Worm (Caenorhabditis elegans) whole organism, L4 larva: Measurements from ENCODE around the gene dot-1.2.

ENCODE experiments used
- Y105C5A.15 ChIP-seq: fragments of 200-800 bp; sonication (Bioruptor generic); IDR thresholded peaks from 2 replicates; pipeline ENCODE4 v1.3.6; 2022; ENCODE audit warnings: missing genetic modification characterization, missing compliant biosample characterization
- ama-1 ChIP-seq: fragments of 150-350 bp; optimal IDR thresholded peaks from 2 replicates; lab custom pipeline; 2014; ENCODE audit warnings: inconsistent platforms, mixed read lengths
- fkh-10 ChIP-seq: fragments of 150-350 bp; optimal IDR thresholded peaks from 2 replicates; lab custom pipeline; 2014; ENCODE audit warnings: missing biosample characterization, missing genetic modification reagents, missing genetic modification characterization
- lin-15B ChIP-seq: fragments of 150-350 bp; sonication (generic microtip); optimal IDR thresholded peaks from 3 replicates; lab custom pipeline; 2014; ENCODE audit warnings: missing biosample characterization, missing genetic modification characterization
- nhr-11 ChIP-seq: fragments of 150-350 bp; optimal IDR thresholded peaks from 2 replicates; lab custom pipeline; 2014; ENCODE audit warnings: missing biosample characterization, missing genetic modification characterization
- nhr-76 ChIP-seq: fragments of 150-350 bp; optimal IDR thresholded peaks from 2 replicates; lab custom pipeline; 2014; ENCODE audit warnings: missing biosample characterization, missing genetic modification characterization
- skn-1 ChIP-seq: fragments of 150-350 bp; optimal IDR thresholded peaks from 2 replicates; lab custom pipeline; 2014; ENCODE audit warnings: missing biosample characterization, missing genetic modification characterization
- snpc-1.2 ChIP-seq: fragments of 200-800 bp; sonication (Bioruptor generic); IDR thresholded peaks from 2 replicates; pipeline ENCODE4 v1.3.6; 2022; ENCODE audit warnings: missing genetic modification reagents, missing genetic modification characterization, missing compliant biosample characterization
- vab-7 ChIP-seq: fragments of 200-800 bp; sonication (Bioruptor generic); IDR thresholded peaks from 2 replicates; pipeline ENCODE4 v1.3.6; 2022; ENCODE audit warnings: missing genetic modification reagents, missing genetic modification characterization, missing compliant biosample characterization

- TF ChIP-seq Y105C5A.15, result no peak
- no peak for TF ChIP-seq nhr-11 (tag; lab: Kevin White, UChicago)
- no peak for TF ChIP-seq ama-1 (lab: Kevin White, UChicago)
- no peak for TF ChIP-seq vab-7 (GFP tag; lab: Robert Waterston, UW)
- TF ChIP-seq nhr-76 (tag; lab: Kevin White, UChicago), result no peak
- TF ChIP-seq lin-15B (tag; lab: Kevin White, UChicago), result no peak
- TF ChIP-seq fkh-10 (GFP tag; lab: Kevin White, UChicago), result no peak
- no peak for TF ChIP-seq skn-1 (tag; lab: Kevin White, UChicago)
- TF ChIP-seq snpc-1.2 (GFP tag; lab: Robert Waterston, UW), result no peak
Measured at ce11 chrX:11821159-11821720, 47.9 kb downstream of the dot-1.2 start.
